Worm (Caenorhabditis elegans): ENCODE data around the gene Y47D3A.14.

The Y47D3A.14 gene

ce11 chrIII:11206875-11207274, 29.8 kb downstream of the Y47D3A.14 start:
- TF ChIP-seq drap-1 (GFP tag; optimal IDR thresholded peaks at IDR 0.05) (no peak), mab-5 (tag; optimal IDR thresholded peaks at IDR 0.05) (no peak), hlh-1 (tag; optimal IDR thresholded peaks at IDR 0.05) (no peak), bed-3 (GFP tag; optimal IDR thresholded peaks at IDR 0.05) (no peak), tbx-8 (GFP tag; optimal IDR thresholded peaks at IDR 0.05) (no peak)

ce11 chrIII:11202992-11203391, 33.7 kb downstream of the Y47D3A.14 start:
- peak; percentile 46 for TF ChIP-seq sptf-1 (tag; optimal IDR thresholded peaks at IDR 0.05)
- TF ChIP-seq elt-1 (tag; optimal IDR thresholded peaks at IDR 0.05; ENCODE audit: borderline replicate concordance, insufficient read depth): no peak
- no peak for TF ChIP-seq ceh-83 (GFP tag; optimal IDR thresholded peaks at IDR 0.05)

- no peak for TF ChIP-seq zip-8 (tag; optimal IDR thresholded peaks at IDR 0.05)
- TF ChIP-seq nhr-2 (tag; optimal IDR thresholded peaks at IDR 0.05): no peak
- TF ChIP-seq drap-1 (GFP tag; optimal IDR thresholded peaks at IDR 0.05): no peak
These were observed 35.7 kb downstream of the Y47D3A.14 start for ce11 chrIII:11200879-11201518.

- no peak for TF ChIP-seq unc-120 (tag; optimal IDR thresholded peaks at IDR 0.05; ENCODE audit: poor library complexity, severe bottlenecking)
These were observed 39.3 kb downstream of the Y47D3A.14 start for ce11 chrIII:11197327-11197726.

- TF ChIP-seq ceh-43 (GFP tag; optimal IDR thresholded peaks at IDR 0.05): no peak
- TF ChIP-seq mls-2 (tag; optimal IDR thresholded peaks at IDR 0.05): no peak
- no peak for TF ChIP-seq sem-2 (GFP tag; optimal IDR thresholded peaks at IDR 0.05)
- TF ChIP-seq nhr-12 (tag; optimal IDR thresholded peaks at IDR 0.05): no peak
- TF ChIP-seq blmp-1 (tag; optimal IDR thresholded peaks at IDR 0.05): no peak
These were observed 41.1 kb downstream of the Y47D3A.14 start for ce11 chrIII:11195553-11195952.

- TF ChIP-seq mab-5 (tag; optimal IDR thresholded peaks at IDR 0.05): no peak
- TF ChIP-seq ztf-11 (tag; optimal IDR thresholded peaks at IDR 0.05): no peak
- TF ChIP-seq mls-2 (tag; optimal IDR thresholded peaks at IDR 0.05): no peak
- TF ChIP-seq pha-4 (tag; optimal IDR thresholded peaks at IDR 0.05): no peak
- no peak for TF ChIP-seq zip-8 (tag; optimal IDR thresholded peaks at IDR 0.05)
- no peak for TF ChIP-seq lin-13 (tag; optimal IDR thresholded peaks at IDR 0.05)
These were observed 41.5 kb downstream of the Y47D3A.14 start, which contains the start of gene tra-1 for ce11 chrIII:11195140-11195539. TSS of gene tra-1 (minus strand) at chrIII:11195201.

ce11 chrIII:11194123-11194522, 42.5 kb downstream of the Y47D3A.14 start:
- TF ChIP-seq nhr-2 (tag; optimal IDR thresholded peaks at IDR 0.05) (no peak), cnd-1 (tag; optimal IDR thresholded peaks at IDR 0.05) (no peak)

ce11 chrIII:11193251-11193650, 43.4 kb downstream of the Y47D3A.14 start:
- no peak for TF ChIP-seq mls-2 (tag; optimal IDR thresholded peaks at IDR 0.05)
- TF ChIP-seq ces-1 (GFP tag; optimal IDR thresholded peaks at IDR 0.05): no peak
- TF ChIP-seq hlh-1 (tag; optimal IDR thresholded peaks at IDR 0.05): no peak
- no peak for TF ChIP-seq elt-3 (tag; optimal IDR thresholded peaks at IDR 0.05)
- no peak for TF ChIP-seq unc-120 (tag; optimal IDR thresholded peaks at IDR 0.05; ENCODE audit: poor library complexity, severe bottlenecking)
- no peak for TF ChIP-seq blmp-1 (tag; optimal IDR thresholded peaks at IDR 0.05)
- TF ChIP-seq lin-13 (tag; optimal IDR thresholded peaks at IDR 0.05): no peak
- no peak for TF ChIP-seq bed-3 (GFP tag; optimal IDR thresholded peaks at IDR 0.05)
- no peak for TF ChIP-seq unc-39 (tag; optimal IDR thresholded peaks at IDR 0.05)
- TF ChIP-seq flh-1 (GFP tag; optimal IDR thresholded peaks at IDR 0.05): no peak
- TF ChIP-seq nhr-237 (tag; optimal IDR thresholded peaks at IDR 0.05): no peak
- no peak for TF ChIP-seq elt-1 (tag; optimal IDR thresholded peaks at IDR 0.05; ENCODE audit: borderline replicate concordance, insufficient read depth)
- TF ChIP-seq sptf-1 (tag; optimal IDR thresholded peaks at IDR 0.05): no peak
- no peak for TF ChIP-seq mab-5 (tag; optimal IDR thresholded peaks at IDR 0.05)
- no peak for TF ChIP-seq M03D4.4 (tag; optimal IDR thresholded peaks at IDR 0.05)
- no peak for TF ChIP-seq nhr-2 (tag; optimal IDR thresholded peaks at IDR 0.05)

All from whole organism, mixed stage, embryonic.